Worm (Caenorhabditis elegans) whole organism, L1 larva: ENCODE data around the gene F37C12.21.

ENCODE experiments used
- ama-1 ChIP-seq: fragments of 150-350 bp; optimal IDR thresholded peaks from 2 replicates; lab custom pipeline; 2014
- ceh-8 ChIP-seq: fragments of 200-800 bp; sonication (Bioruptor generic); optimal IDR thresholded peaks from 2 replicates; lab custom pipeline; 2018; ENCODE audit warnings: mild to moderate bottlenecking, missing genetic modification characterization, moderate library complexity, missing compliant biosample characterization
- ceh-82 ChIP-seq, 3 experiments: fragments of 150-350 bp in 1 of 3; sonication (generic microtip) in 2 of 3; optimal IDR thresholded peaks; 2 replicates each; lab custom pipeline; 2014 to 2017; ENCODE audit warnings: missing biosample characterization in 3 of 3, missing genetic modification characterization in 3 of 3
- ceh-88 ChIP-seq: fragments of 200-800 bp; sonication (Bioruptor generic); IDR thresholded peaks from 2 replicates; pipeline ENCODE4 v1.3.6; 2022; ENCODE audit warnings: missing genetic modification characterization, missing compliant biosample characterization
- dpl-1 ChIP-seq, 3 experiments: fragments of 150-350 bp in 2 of 3; sonication (generic microtip) in 1 of 3; optimal IDR thresholded peaks; 2 replicates each; lab custom pipeline; 2014 to 2017; ENCODE audit warnings: missing biosample characterization in 3 of 3, missing genetic modification characterization in 3 of 3, missing genetic modification reagents in 3 of 3
- dsc-1 ChIP-seq: sonication (generic microtip); optimal IDR thresholded peaks from 2 replicates; lab custom pipeline; 2016; ENCODE audit warnings: mild to moderate bottlenecking, missing genetic modification characterization, missing compliant biosample characterization
- egl-13 ChIP-seq: sonication (generic microtip); optimal IDR thresholded peaks from 2 replicates; lab custom pipeline; 2016; ENCODE audit warnings: missing genotype, missing genetic modification reagents, missing genetic modification characterization, missing compliant biosample characterization
- egl-27 ChIP-seq, 2 experiments: fragments of 150-350 bp in 1 of 2; sonication (generic microtip); optimal IDR thresholded peaks; 3 replicates each; lab custom pipeline; 2017 to 2018; ENCODE audit warnings: missing biosample characterization in 2 of 2, missing genetic modification characterization in 2 of 2, missing genetic modification reagents in 2 of 2
- elt-2 ChIP-seq: sonication (generic microtip); optimal IDR thresholded peaks from 2 replicates; lab custom pipeline; 2016; ENCODE audit warnings: missing genetic modification characterization, mild to moderate bottlenecking, inconsistent platforms, missing compliant biosample characterization, missing genetic modification reagents
- elt-3 ChIP-seq, 6 experiments: fragments of 150-350 bp in 1 of 6; sonication (generic microtip); optimal IDR thresholded peaks; 2 replicates each; lab custom pipeline; 2017 to 2018; ENCODE audit warnings: missing biosample characterization in 6 of 6, missing genetic modification characterization in 6 of 6, inconsistent platforms in 1 of 6
- ets-5 ChIP-seq: fragments of 200-800 bp; sonication (Bioruptor generic); IDR thresholded peaks from 2 replicates; pipeline ENCODE4 v1.3.6; 2022; ENCODE audit warnings: missing genetic modification characterization, missing compliant biosample characterization
- fkh-8 ChIP-seq: sonication (generic microtip); optimal IDR thresholded peaks from 2 replicates; lab custom pipeline; 2016; ENCODE audit warnings: mild to moderate bottlenecking, missing genetic modification characterization, missing compliant biosample characterization
- grh-1 ChIP-seq: fragments of 200-800 bp; sonication (Bioruptor generic); IDR thresholded peaks from 2 replicates; pipeline ENCODE4 v1.3.6; 2022; ENCODE audit warnings: missing genetic modification reagents, missing genetic modification characterization, missing compliant biosample characterization
- hpl-2 ChIP-seq: fragments of 150-350 bp; optimal IDR thresholded peaks from 2 replicates; lab custom pipeline; 2014; ENCODE audit warnings: missing biosample characterization, missing genetic modification reagents, missing genetic modification characterization
- irx-1 ChIP-seq: sonication (generic microtip); optimal IDR thresholded peaks from 2 replicates; lab custom pipeline; 2016; ENCODE audit warnings: missing genetic modification characterization, missing compliant biosample characterization
- jun-1 ChIP-seq: fragments of 150-350 bp; optimal IDR thresholded peaks from 2 replicates; lab custom pipeline; 2014; ENCODE audit warnings: missing biosample characterization, missing genetic modification reagents, missing genetic modification characterization
- lin-14 ChIP-seq: fragments of 200-800 bp; sonication (Bioruptor generic); optimal IDR thresholded peaks from 2 replicates; lab custom pipeline; 2018; ENCODE audit warnings: mild to moderate bottlenecking, missing genetic modification characterization, moderate library complexity, missing compliant biosample characterization
- lin-35 ChIP-seq, 2 experiments: fragments of 150-350 bp; optimal IDR thresholded peaks; 2 replicates each; lab custom pipeline; 2014; ENCODE audit warnings: missing biosample characterization in 2 of 2, missing genetic modification characterization in 2 of 2, missing genetic modification reagents in 2 of 2
- mef-2 ChIP-seq: fragments of 150-350 bp; optimal IDR thresholded peaks from 2 replicates; lab custom pipeline; 2014; ENCODE audit warnings: missing biosample characterization, missing genetic modification characterization
- nhr-11 ChIP-seq: fragments of 150-350 bp; optimal IDR thresholded peaks from 2 replicates; lab custom pipeline; 2014; ENCODE audit warnings: missing biosample characterization, missing genetic modification characterization
- nhr-12 ChIP-seq: sonication (generic microtip); optimal IDR thresholded peaks from 2 replicates; lab custom pipeline; 2017; ENCODE audit warnings: missing biosample characterization, missing genetic modification characterization
- nhr-20 ChIP-seq: sonication (generic microtip); optimal IDR thresholded peaks from 2 replicates; lab custom pipeline; 2016; ENCODE audit warnings: mild to moderate bottlenecking, missing genetic modification characterization, missing compliant biosample characterization
- nhr-28 ChIP-seq: fragments of 150-350 bp; optimal IDR thresholded peaks from 2 replicates; lab custom pipeline; 2014; ENCODE audit warnings: missing biosample characterization, missing genetic modification characterization
- nhr-71 ChIP-seq: sonication (generic microtip); optimal IDR thresholded peaks from 2 replicates; lab custom pipeline; 2016; ENCODE audit warnings: mild to moderate bottlenecking, missing genetic modification characterization, moderate library complexity, missing compliant biosample characterization
- nhr-76 ChIP-seq: sonication (generic microtip); optimal IDR thresholded peaks from 2 replicates; lab custom pipeline; 2017; ENCODE audit warnings: missing biosample characterization, missing genetic modification characterization
- nhr-90 ChIP-seq: sonication (generic microtip); optimal IDR thresholded peaks from 2 replicates; lab custom pipeline; 2016; ENCODE audit warnings: mild to moderate bottlenecking, missing genetic modification characterization, missing compliant biosample characterization; ENCODE audit not compliant: poor library complexity
- pag-3 ChIP-seq: sonication (generic microtip); optimal IDR thresholded peaks from 2 replicates; lab custom pipeline; 2017; ENCODE audit warnings: missing genetic modification characterization, mild to moderate bottlenecking, missing compliant biosample characterization, antibody characterized with exemption, borderline replicate concordance; ENCODE audit not compliant: insufficient read depth
- pax-3 ChIP-seq: fragments of 200-800 bp; sonication (Bioruptor generic); optimal IDR thresholded peaks from 2 replicates; lab custom pipeline; 2018; ENCODE audit warnings: mild to moderate bottlenecking, missing genetic modification characterization, moderate library complexity, missing compliant biosample characterization
- sox-4 ChIP-seq: sonication (generic microtip); optimal IDR thresholded peaks from 2 replicates; lab custom pipeline; 2016; ENCODE audit warnings: missing genetic modification characterization, missing compliant biosample characterization
- sup-37 ChIP-seq: fragments of 200-800 bp; sonication (Bioruptor generic); optimal IDR thresholded peaks from 2 replicates; lab custom pipeline; 2018; ENCODE audit warnings: mild to moderate bottlenecking, missing genetic modification characterization, missing compliant biosample characterization
- tbx-2 ChIP-seq: sonication (generic microtip); optimal IDR thresholded peaks from 2 replicates; lab custom pipeline; 2016; ENCODE audit warnings: missing genetic modification characterization, missing compliant biosample characterization
- tlp-1 ChIP-seq: fragments of 150-350 bp; optimal IDR thresholded peaks from 2 replicates; lab custom pipeline; 2014; ENCODE audit warnings: missing biosample characterization, missing genetic modification characterization
- unc-30 ChIP-seq: sonication (generic microtip); optimal IDR thresholded peaks from 2 replicates; lab custom pipeline; 2017; ENCODE audit warnings: missing biosample characterization, missing genetic modification characterization
- unc-62 ChIP-seq: fragments of 150-350 bp; optimal IDR thresholded peaks from 2 replicates; lab custom pipeline; 2014; ENCODE audit warnings: missing biosample characterization, missing genetic modification reagents, missing genetic modification characterization
- zip-4 ChIP-seq: fragments of 200-800 bp; sonication (Bioruptor generic); optimal IDR thresholded peaks from 2 replicates; lab custom pipeline; 2018; ENCODE audit warnings: mild to moderate bottlenecking, missing genetic modification characterization, moderate library complexity, missing compliant biosample characterization
- ztf-11 ChIP-seq, 2 experiments: sonication (generic microtip); optimal IDR thresholded peaks; 2 replicates each; lab custom pipeline; 2016 to 2017; ENCODE audit warnings: missing genetic modification characterization in 2 of 2, missing biosample characterization in 1 of 2, missing compliant biosample characterization in 1 of 2
- ztf-4 ChIP-seq: fragments of 150-350 bp; optimal IDR thresholded peaks from 2 replicates; lab custom pipeline; 2014; ENCODE audit warnings: missing biosample characterization, missing genetic modification characterization

The F37C12.21 gene

ce11 chrIII:7162065-7162762, 25.9 kb upstream of the F37C12.21 start, which contains the start of the genes syf-2 and K04G7.1 (continued):
- peak; percentile 60 for TF ChIP-seq zip-4 (GFP tag; lab: Kevin White, UChicago)
- TF ChIP-seq elt-2 (tag; lab: Kevin White, UChicago), result peak; percentile 45
- TF ChIP-seq fkh-8 (tag; lab: Kevin White, UChicago), result peak; percentile 95
- TF ChIP-seq dpl-1 (GFP tag; optimal IDR thresholded peaks at IDR 0.05; lab: Kevin White, UChicago), result peak; percentile 90 to 94 (median 91)
- TF ChIP-seq unc-30, result no peak
- no peak for TF ChIP-seq sox-4 (tag; lab: Kevin White, UChicago)
- peak; percentile 70 for TF ChIP-seq irx-1
- TF ChIP-seq lin-35 (GFP tag; optimal IDR thresholded peaks at IDR 0.05; lab: Kevin White, UChicago), result peak; percentile 93 to 96
- TF ChIP-seq ama-1 (lab: Kevin White, UChicago), result peak; percentile 56
- peak; percentile 95 for TF ChIP-seq nhr-71 (tag; lab: Kevin White, UChicago)
- peak; percentile 70 for TF ChIP-seq nhr-11 (tag; lab: Kevin White, UChicago)
- TF ChIP-seq hpl-2 (GFP tag; lab: Kevin White, UChicago), result peak; percentile 52
- peak; percentile 78 to 87 for TF ChIP-seq egl-27 (tag; optimal IDR thresholded peaks at IDR 0.05; lab: Kevin White, UChicago)
- TF ChIP-seq elt-3 (tag; optimal IDR thresholded peaks at IDR 0.05; lab: Kevin White, UChicago), result peak in 3 of 6 experiments; percentile 58 to 89 (median 59)
- no peak for TF ChIP-seq nhr-76 (tag; lab: Kevin White, UChicago)
- TF ChIP-seq jun-1, result peak; percentile 86
- TF ChIP-seq nhr-90 (tag; lab: Kevin White, UChicago), result peak; percentile 80
- TF ChIP-seq egl-13 (tag; lab: Kevin White, UChicago), result peak; percentile 85
- peak; percentile 95 for TF ChIP-seq lin-14 (GFP tag; lab: Kevin White, UChicago)
- TF ChIP-seq tlp-1 (tag; lab: Kevin White, UChicago), result no peak
- no peak for TF ChIP-seq unc-62 (GFP tag; lab: Kevin White, UChicago)
- peak; percentile 77 for TF ChIP-seq ztf-4 (tag; lab: Kevin White, UChicago)
- no peak for TF ChIP-seq nhr-28 (tag; lab: Kevin White, UChicago)
- peak; percentile 90 for TF ChIP-seq nhr-20 (tag; lab: Kevin White, UChicago)
- peak; percentile 72; the same call in 1 of the 2 replicates for TF ChIP-seq ceh-88 (GFP tag; lab: Robert Waterston, UW)
- no peak for TF ChIP-seq pag-3 (tag; lab: Kevin White, UChicago)
- peak; percentile 91 for TF ChIP-seq tbx-2 (tag; lab: Kevin White, UChicago)
- TF ChIP-seq sup-37 (GFP tag; lab: Kevin White, UChicago), result no peak
- no peak for TF ChIP-seq nhr-12 (tag; lab: Kevin White, UChicago)
- TF ChIP-seq pax-3, result peak; percentile 82
- TF ChIP-seq grh-1 (GFP tag; lab: Robert Waterston, UW), result peak; percentile 80
- TF ChIP-seq mef-2 (tag; lab: Kevin White, UChicago), result peak; percentile 62
- TF ChIP-seq ztf-11 (tag; optimal IDR thresholded peaks at IDR 0.05; lab: Kevin White, UChicago), result peak in 1 of 2 experiments; percentile 57
- peak; percentile 55 to 96 (median 67) for TF ChIP-seq ceh-82 (tag; optimal IDR thresholded peaks at IDR 0.05; lab: Kevin White, UChicago)
- peak; percentile 46 for TF ChIP-seq ceh-8 (GFP tag; lab: Kevin White, UChicago)
- TF ChIP-seq ets-5 (GFP tag; lab: Robert Waterston, UW), result no peak

DNA sequence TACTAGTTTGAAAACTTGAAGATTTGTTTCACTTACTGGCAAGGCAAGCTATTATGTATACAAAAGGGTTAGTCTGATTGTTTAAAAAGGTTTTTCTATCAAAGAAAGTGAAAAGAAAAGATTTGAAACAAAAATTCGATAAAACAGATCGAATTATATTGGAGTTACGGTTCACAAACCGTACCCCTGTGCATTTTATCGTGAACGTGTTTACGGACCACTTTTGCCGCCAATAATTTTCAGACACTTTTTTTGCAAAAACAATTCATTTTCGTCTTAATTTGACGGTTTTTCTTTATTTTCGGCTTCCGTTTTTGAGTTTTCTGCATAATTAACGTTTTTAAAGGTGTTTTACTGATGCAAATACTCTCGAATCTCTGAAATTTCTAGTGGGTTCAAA, 22.9 kb upstream of the F37C12.21 start:
- TF ChIP-seq pax-3, result no peak
- no peak for TF ChIP-seq nhr-12 (tag; lab: Kevin White, UChicago)
- TF ChIP-seq dsc-1 (tag; lab: Kevin White, UChicago), result no peak
